Fruit fly (Drosophila melanogaster): ENCODE measurements around the gene kuz.

DNA sequence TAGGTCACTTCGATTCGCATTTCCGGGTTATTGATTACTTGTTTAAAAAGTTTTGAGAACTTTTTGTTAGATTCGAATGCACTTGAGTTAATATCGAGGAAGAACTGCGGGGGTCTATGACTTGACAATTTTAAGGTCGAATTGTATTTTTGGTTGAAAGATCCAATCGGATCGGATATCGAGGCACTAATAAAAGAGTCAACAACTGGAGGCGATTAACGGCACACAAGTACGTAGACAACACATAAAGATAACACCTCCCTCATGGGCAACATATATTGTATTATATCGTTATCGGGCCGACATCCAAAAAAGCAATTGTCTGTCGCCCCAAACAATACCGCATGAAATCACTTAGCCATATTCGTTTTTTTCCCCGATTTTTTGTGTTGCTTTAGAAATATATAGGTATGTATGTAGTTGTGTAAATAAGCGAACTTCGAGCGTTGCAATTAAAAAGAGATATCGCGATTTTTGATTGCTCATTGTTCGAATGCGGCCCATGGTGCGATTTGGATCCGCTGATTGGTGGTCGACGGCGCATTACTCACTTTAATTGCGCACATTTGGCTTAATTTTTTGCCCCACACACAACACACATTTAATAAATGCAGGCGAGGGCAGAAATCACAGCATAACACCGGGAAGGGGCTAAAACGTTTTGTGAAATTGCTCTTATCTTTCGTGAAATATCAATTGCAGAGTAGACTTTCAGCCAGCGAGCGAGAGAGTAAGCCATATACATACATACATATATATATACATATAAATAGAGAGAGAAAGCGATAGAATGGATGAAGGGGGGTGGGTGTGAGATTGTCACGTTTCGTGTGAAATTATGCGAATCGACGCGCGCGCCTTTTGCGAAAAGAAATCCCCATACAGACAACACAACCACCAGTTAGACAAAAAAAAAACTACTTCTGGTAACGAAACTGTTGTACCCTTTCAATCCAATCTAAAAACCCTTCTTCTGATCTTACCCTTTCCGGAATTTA lies 38.8 kb upstream of the kuz start:
- TF ChIP-seq pan (optimal IDR thresholded peaks at IDR 0.05), result no peak
- TF ChIP-seq OdsH (GFP tag; optimal IDR thresholded peaks at IDR 0.05), result no peak
- peak; percentile 7 for TF ChIP-seq fru (GFP tag; optimal IDR thresholded peaks at IDR 0.05)
- peak; percentile 53 for TF ChIP-seq h (GFP tag; optimal IDR thresholded peaks at IDR 0.05)
- TF ChIP-seq Hr83 (GFP tag; optimal IDR thresholded peaks at IDR 0.05; ENCODE audit: poor library complexity, severe bottlenecking), result no peak
- TF ChIP-seq lola (GFP tag; optimal IDR thresholded peaks at IDR 0.05), result no peak
- no peak for TF ChIP-seq Sp1 (GFP tag; optimal IDR thresholded peaks at IDR 0.05)

Data from whole organism, wandering third instar larva.